Worm (Caenorhabditis elegans) whole organism, L4 larva: ENCODE data around the gene F41G3.21.

Experiments used
- T26A8.4 ChIP-seq: fragments of 200-800 bp; sonication (Bioruptor generic); IDR thresholded peaks from 2 replicates; pipeline ENCODE4 v1.3.6; 2022; ENCODE audit warnings: missing genetic modification characterization, missing compliant biosample characterization
- Y105C5A.15 ChIP-seq: fragments of 200-800 bp; sonication (Bioruptor generic); IDR thresholded peaks from 2 replicates; pipeline ENCODE4 v1.3.6; 2022; ENCODE audit warnings: missing genetic modification characterization, missing compliant biosample characterization
- Y5F2A.4 ChIP-seq: fragments of 200-800 bp; sonication (Bioruptor generic); optimal IDR thresholded peaks from 2 replicates; lab custom pipeline; 2018; ENCODE audit warnings: mild to moderate bottlenecking, missing genetic modification characterization, missing compliant biosample characterization
- Y75B8A.6 ChIP-seq: fragments of 200-800 bp; sonication (Bioruptor generic); IDR thresholded peaks from 2 replicates; pipeline ENCODE4 v1.3.6; 2022; ENCODE audit warnings: missing genetic modification reagents, missing genetic modification characterization, missing compliant biosample characterization
- ZK337.2 ChIP-seq: fragments of 200-800 bp; sonication (Bioruptor generic); IDR thresholded peaks from 2 replicates; pipeline ENCODE4 v1.3.6; 2022; ENCODE audit warnings: missing genetic modification reagents, missing genetic modification characterization, missing compliant biosample characterization
- aly-2 ChIP-seq: sonication (generic microtip); optimal IDR thresholded peaks from 2 replicates; lab custom pipeline; 2018; ENCODE audit warnings: missing biosample characterization, missing genetic modification characterization
- ceh-28 ChIP-seq: fragments of 150-350 bp; optimal IDR thresholded peaks from 2 replicates; lab custom pipeline; 2014; ENCODE audit warnings: missing biosample characterization, missing genetic modification reagents, missing genetic modification characterization
- ceh-32 ChIP-seq: sonication (generic microtip); optimal IDR thresholded peaks from 2 replicates; lab custom pipeline; 2016; ENCODE audit warnings: mild to moderate bottlenecking, missing genetic modification characterization, missing compliant biosample characterization; ENCODE audit not compliant: poor library complexity
- ctbp-1 ChIP-seq: fragments of 200-800 bp; sonication (Bioruptor generic); IDR thresholded peaks from 2 replicates; pipeline ENCODE4 v1.3.6; 2022; ENCODE audit warnings: missing genetic modification reagents, missing genetic modification characterization, missing compliant biosample characterization
- daf-16 ChIP-seq, 3 experiments: sonication (generic microtip); optimal IDR thresholded peaks; 2 replicates each; lab custom pipeline; 2016 to 2017; ENCODE audit warnings: missing genetic modification characterization in 3 of 3, missing genetic modification reagents in 3 of 3, mild to moderate bottlenecking in 2 of 3, missing compliant biosample characterization in 2 of 3, missing biosample characterization in 1 of 3, moderate library complexity in 1 of 3
- dmd-6 ChIP-seq: fragments of 200-800 bp; sonication (Bioruptor generic); IDR thresholded peaks from 2 replicates; pipeline ENCODE4 v1.3.6; 2022; ENCODE audit warnings: missing genetic modification reagents, missing genetic modification characterization, missing compliant biosample characterization
- egl-27 ChIP-seq: sonication (generic microtip); optimal IDR thresholded peaks from 3 replicates; lab custom pipeline; 2017; ENCODE audit warnings: missing biosample characterization, missing genetic modification reagents, missing genetic modification characterization
- egl-43 ChIP-seq: fragments of 200-800 bp; sonication (Bioruptor generic); IDR thresholded peaks from 2 replicates; pipeline ENCODE4 v1.3.6; 2022; ENCODE audit warnings: missing genetic modification reagents, missing genetic modification characterization, missing compliant biosample characterization
- fkh-10 ChIP-seq: fragments of 150-350 bp; optimal IDR thresholded peaks from 2 replicates; lab custom pipeline; 2014; ENCODE audit warnings: missing biosample characterization, missing genetic modification reagents, missing genetic modification characterization
- fos-1 ChIP-seq: fragments of 150-350 bp; optimal IDR thresholded peaks from 2 replicates; lab custom pipeline; 2014; ENCODE audit warnings: missing biosample characterization, missing genetic modification characterization
- hif-1 ChIP-seq, 2 experiments: sonication (generic microtip); optimal IDR thresholded peaks; 2 replicates each; lab custom pipeline; 2016 to 2017; ENCODE audit warnings: missing compliant biosample characterization in 2 of 2, missing genetic modification characterization in 2 of 2, missing genetic modification reagents in 2 of 2, missing genotype in 2 of 2, mild to moderate bottlenecking in 1 of 2
- hlh-11 ChIP-seq: fragments of 200-800 bp; sonication (Bioruptor generic); optimal IDR thresholded peaks from 2 replicates; lab custom pipeline; 2018; ENCODE audit warnings: mild to moderate bottlenecking, missing genetic modification characterization, missing compliant biosample characterization
- hmg-1.1 ChIP-seq: fragments of 200-800 bp; sonication (Bioruptor generic); IDR thresholded peaks from 2 replicates; pipeline ENCODE4 v1.3.6; 2022; ENCODE audit warnings: missing genetic modification reagents, missing genetic modification characterization, missing compliant biosample characterization
- jun-1 ChIP-seq: fragments of 150-350 bp; optimal IDR thresholded peaks from 2 replicates; lab custom pipeline; 2014; ENCODE audit warnings: missing biosample characterization, missing genetic modification reagents, missing genetic modification characterization
- lim-7 ChIP-seq: fragments of 200-800 bp; sonication (Bioruptor generic); IDR thresholded peaks from 2 replicates; pipeline ENCODE4 v1.3.6; 2022; ENCODE audit warnings: missing genetic modification characterization, missing compliant biosample characterization
- lin-15B ChIP-seq: fragments of 150-350 bp; sonication (generic microtip); optimal IDR thresholded peaks from 3 replicates; lab custom pipeline; 2014; ENCODE audit warnings: missing biosample characterization, missing genetic modification characterization
- lin-38 ChIP-seq: fragments of 200-800 bp; sonication (Bioruptor generic); IDR thresholded peaks from 2 replicates; pipeline ENCODE4 v1.3.6; 2022; ENCODE audit warnings: missing genetic modification reagents, missing genetic modification characterization, missing compliant biosample characterization
- lin-39 ChIP-seq: fragments of 150-350 bp; optimal IDR thresholded peaks from 2 replicates; lab custom pipeline; 2014; ENCODE audit warnings: missing biosample characterization, missing genetic modification reagents, missing genetic modification characterization
- lsy-2 ChIP-seq, 2 experiments: fragments of 150-350 bp in 1 of 2; sonication (generic microtip) in 1 of 2; optimal IDR thresholded peaks; 2 replicates each; lab custom pipeline; 2014 to 2017; ENCODE audit warnings: missing biosample characterization in 2 of 2, missing genetic modification characterization in 2 of 2
- madf-9 ChIP-seq: fragments of 200-800 bp; sonication (Bioruptor generic); conservative IDR thresholded peaks from 2 replicates; pipeline ENCODE4 v1.3.6; 2022; ENCODE audit warnings: missing genetic modification reagents, missing genetic modification characterization, missing compliant biosample characterization
- mdl-1 ChIP-seq, 2 experiments: fragments of 150-350 bp in 1 of 2; sonication (generic microtip) in 1 of 2; optimal IDR thresholded peaks; 2 replicates each; lab custom pipeline; 2014 to 2017; ENCODE audit warnings: missing biosample characterization in 2 of 2, missing genetic modification characterization in 2 of 2
- mep-1 ChIP-seq: fragments of 150-350 bp; sonication (generic microtip); optimal IDR thresholded peaks from 3 replicates; lab custom pipeline; 2014; ENCODE audit warnings: missing biosample characterization, missing genetic modification characterization
- mxl-3 ChIP-seq: fragments of 200-800 bp; sonication (Bioruptor generic); optimal IDR thresholded peaks from 2 replicates; lab custom pipeline; 2018; ENCODE audit warnings: mild to moderate bottlenecking, missing genetic modification characterization, missing compliant biosample characterization
- nhr-10 ChIP-seq: fragments of 150-350 bp; optimal IDR thresholded peaks from 2 replicates; lab custom pipeline; 2014; ENCODE audit warnings: missing biosample characterization, missing genetic modification characterization
- nhr-11 ChIP-seq: fragments of 150-350 bp; optimal IDR thresholded peaks from 2 replicates; lab custom pipeline; 2014; ENCODE audit warnings: missing biosample characterization, missing genetic modification characterization
- nhr-77 ChIP-seq: fragments of 150-350 bp; optimal IDR thresholded peaks from 2 replicates; lab custom pipeline; 2014; ENCODE audit warnings: missing biosample characterization, missing genetic modification characterization
- saeg-2 ChIP-seq: fragments of 200-800 bp; sonication (Bioruptor generic); IDR thresholded peaks from 2 replicates; pipeline ENCODE4 v1.3.6; 2022; ENCODE audit warnings: missing genetic modification reagents, missing genetic modification characterization, missing compliant biosample characterization
- snpc-1.2 ChIP-seq: fragments of 200-800 bp; sonication (Bioruptor generic); IDR thresholded peaks from 2 replicates; pipeline ENCODE4 v1.3.6; 2022; ENCODE audit warnings: missing genetic modification reagents, missing genetic modification characterization, missing compliant biosample characterization
- snpc-4 ChIP-seq: fragments of 150-350 bp; optimal IDR thresholded peaks from 2 replicates; lab custom pipeline; 2014; ENCODE audit warnings: missing biosample characterization, missing genetic modification characterization
- spr-1 ChIP-seq: sonication (generic microtip); optimal IDR thresholded peaks from 2 replicates; lab custom pipeline; 2016; ENCODE audit warnings: mild to moderate bottlenecking, missing genetic modification characterization, missing compliant biosample characterization
- spr-3 ChIP-seq: fragments of 200-800 bp; sonication (Bioruptor generic); optimal IDR thresholded peaks from 2 replicates; lab custom pipeline; 2018; ENCODE audit warnings: mild to moderate bottlenecking, missing genetic modification characterization, missing compliant biosample characterization
- tag-97 ChIP-seq: fragments of 200-800 bp; sonication (Bioruptor generic); IDR thresholded peaks from 2 replicates; pipeline ENCODE4 v1.3.6; 2022; ENCODE audit warnings: missing genetic modification characterization, missing compliant biosample characterization
- unc-39 ChIP-seq: sonication (generic microtip); optimal IDR thresholded peaks from 2 replicates; lab custom pipeline; 2017; ENCODE audit warnings: missing biosample characterization, missing genetic modification characterization
- unc-62 ChIP-seq, 3 experiments: fragments of 150-350 bp in 1 of 3; sonication (generic microtip); optimal IDR thresholded peaks in 2 of 3; peaks in 1 of 3; 1 replicate in 1 of 3; 2 replicates in 2 of 3; lab custom pipeline; 2014 to 2017; ENCODE audit warnings: missing biosample characterization in 3 of 3, missing genetic modification characterization in 3 of 3, missing genetic modification reagents in 3 of 3, missing genotype in 1 of 3
- zag-1 ChIP-seq: fragments of 150-350 bp; optimal IDR thresholded peaks from 2 replicates; lab custom pipeline; 2014; ENCODE audit warnings: missing biosample characterization, missing genetic modification characterization
- zfp-3 ChIP-seq: fragments of 200-800 bp; sonication (Bioruptor generic); conservative IDR thresholded peaks from 2 replicates; pipeline ENCODE4 v1.3.6; 2022; ENCODE audit warnings: missing genetic modification reagents, missing genetic modification characterization, missing compliant biosample characterization
- ztf-7 ChIP-seq: fragments of 150-350 bp; optimal IDR thresholded peaks from 2 replicates; lab custom pipeline; 2014; ENCODE audit warnings: missing biosample characterization, missing genetic modification characterization

The F41G3.21 gene

ce11 chrII:6707496-6708260, 45.1 kb downstream of the F41G3.21 start (continued):
- TF ChIP-seq lim-7 (no peak), Y5F2A.4 (no peak), ceh-32 (no peak), zag-1 (tag; lab: Kevin White, UChicago) (no peak), hif-1 (tag; optimal IDR thresholded peaks at IDR 0.05; lab: Kevin White, UChicago) (peak in 1 of 2 experiments; percentile 28), nhr-11 (no peak), lin-38 (no peak), Y105C5A.15 (no peak), unc-62 (GFP tag; optimal IDR thresholded peaks at IDR 0.05 in 1 of 2; lab: Kevin White, UChicago) (no peak), unc-62 (tag; optimal IDR thresholded peaks at IDR 0.05; lab: Kevin White, UChicago) (no peak), daf-16 (GFP tag; optimal IDR thresholded peaks at IDR 0.05; lab: Kevin White, UChicago) (peak in 1 of 2 experiments; percentile 58), daf-16 (tag; optimal IDR thresholded peaks at IDR 0.05; lab: Kevin White, UChicago) (no peak), ctbp-1 (GFP tag; lab: Robert Waterston, UW) (0 out of 2 replicates have a peak, but pooled peaks have one; percentile 45), mep-1 (tag; lab: Kevin White, UChicago) (peak; percentile 20), zfp-3 (GFP tag; lab: Robert Waterston, UW) (no peak), spr-1 (no peak), fos-1 (tag; lab: Kevin White, UChicago) (no peak), hlh-11 (peak; percentile 29), dmd-6 (GFP tag; lab: Robert Waterston, UW) (0 out of 2 replicates have a peak, but pooled peaks have one; percentile 18), lsy-2 (tag; optimal IDR thresholded peaks at IDR 0.05; lab: Kevin White, UChicago) (peak in 1 of 2 experiments; percentile 51), egl-27 (no peak), spr-3 (GFP tag; lab: Kevin White, UChicago) (no peak), tag-97 (GFP tag; lab: Robert Waterston, UW) (no peak), lin-39 (tag; lab: Kevin White, UChicago) (no peak), ZK337.2 (GFP tag; lab: Robert Waterston, UW) (no peak), egl-43 (0 out of 2 replicates have a peak, but pooled peaks have one; percentile 35), nhr-77 (tag; lab: Kevin White, UChicago) (no peak), ztf-7 (tag; lab: Kevin White, UChicago) (no peak), snpc-4 (tag; lab: Kevin White, UChicago) (no peak), hmg-1.1 (no peak), ceh-28 (no peak), lin-15B (no peak), mxl-3 (GFP tag; lab: Kevin White, UChicago) (no peak), jun-1 (no peak), unc-39 (no peak), madf-9 (GFP tag; lab: Robert Waterston, UW) (no peak), Y75B8A.6 (GFP tag; lab: Robert Waterston, UW) (no peak), T26A8.4 (GFP tag; lab: Robert Waterston, UW) (no peak), aly-2 (no peak), mdl-1 (tag; optimal IDR thresholded peaks at IDR 0.05; lab: Kevin White, UChicago) (no peak), saeg-2 (no peak)

- TF ChIP-seq nhr-10 (tag; lab: Kevin White, UChicago) (no peak), fkh-10 (GFP tag; lab: Kevin White, UChicago) (peak; percentile 39), unc-62 (GFP tag; optimal IDR thresholded peaks at IDR 0.05 in 1 of 2; lab: Kevin White, UChicago) (peak in 1 of 2 experiments; percentile 67), unc-62 (tag; optimal IDR thresholded peaks at IDR 0.05; lab: Kevin White, UChicago) (no peak), ctbp-1 (GFP tag; lab: Robert Waterston, UW) (0 out of 2 replicates have a peak, but pooled peaks have one; percentile 16), snpc-1.2 (GFP tag; lab: Robert Waterston, UW) (no peak)
Measured at ce11 chrII:6706552-6707091, 46.1 kb downstream of the F41G3.21 start.
